Fruit fly (Drosophila melanogaster): ENCODE results near the gene Hs3st-B.
A peak's percentile ranks its signal among the peaks of the same experiment; 100 is the strongest.

Gene Hs3st-B

dm6 chrX:19289318-19289970, 41.0 kb downstream of the Hs3st-B start (continued):
- TF ChIP-seq CG3065 (GFP tag; optimal IDR thresholded peaks at IDR 0.05) (peak; percentile 45), Asciz (GFP tag; optimal IDR thresholded peaks at IDR 0.05) (peak; percentile 76), Scr (GFP tag; IDR thresholded peaks at IDR 0.05; ENCODE audit: partially characterized antibody) (no peak), grau (tag; optimal IDR thresholded peaks at IDR 0.05) (peak; percentile 95), sqz (GFP tag; optimal IDR thresholded peaks at IDR 0.05) (peak; percentile 81), CG11560 (tag; IDR thresholded peaks at IDR 0.05) (peak; percentile 63; the same call in 1 of the 3 replicates), gt (GFP tag; IDR thresholded peaks at IDR 0.05) (peak; percentile 75), CG12219 (GFP tag; optimal IDR thresholded peaks at IDR 0.05) (peak; percentile 91), CG4730 (GFP tag; IDR thresholded peaks at IDR 0.05) (peak; percentile 85), CG8290 (GFP tag; optimal IDR thresholded peaks at IDR 0.05) (peak; percentile 45), CG8290 (tag; optimal IDR thresholded peaks at IDR 0.05) (peak; percentile 22 to 96), CG4328 (GFP tag; optimal IDR thresholded peaks at IDR 0.05) (peak; percentile 77), ash1 (GFP tag; optimal IDR thresholded peaks at IDR 0.05) (peak; percentile 24), CG5953 (GFP tag; IDR thresholded peaks at IDR 0.05) (peak; percentile 93), CG1602 (GFP tag; optimal IDR thresholded peaks at IDR 0.05) (peak; percentile 82), lov (optimal IDR thresholded peaks at IDR 0.05) (no peak), lov (GFP tag; IDR thresholded peaks at IDR 0.05) (peak; percentile 92), lab (GFP tag; optimal IDR thresholded peaks at IDR 0.05) (peak; percentile 90), Oli (tag; optimal IDR thresholded peaks at IDR 0.05) (peak; percentile 89), twi (tag; optimal IDR thresholded peaks at IDR 0.05) (peak; percentile 67), rib (GFP tag; IDR thresholded peaks at IDR 0.05) (0 out of 2 replicates have a peak, but pooled peaks have one; percentile 25), Nf-YC (tag; optimal IDR thresholded peaks at IDR 0.05) (peak; percentile 79), en (GFP tag; optimal IDR thresholded peaks at IDR 0.05) (peak; percentile 75), da (GFP tag; optimal IDR thresholded peaks at IDR 0.05) (peak; percentile 34), btn (GFP tag; optimal IDR thresholded peaks at IDR 0.05) (peak; percentile 84), CG2202 (tag; optimal IDR thresholded peaks at IDR 0.05) (peak; percentile 71), CG17328 (GFP tag; IDR thresholded peaks at IDR 0.05) (peak; percentile 95), CG14667 (GFP tag; IDR thresholded peaks at IDR 0.05) (peak; percentile 89), Doc3 (GFP tag; IDR thresholded peaks at IDR 0.05; ENCODE audit: partially characterized antibody) (no peak), dan (GFP tag; IDR thresholded peaks at IDR 0.05) (peak; percentile 49), CG16813 (GFP tag; IDR thresholded peaks at IDR 0.05; ENCODE audit: partially characterized antibody) (no peak), cas (GFP tag; IDR thresholded peaks at IDR 0.05) (peak; percentile 54), Eip74EF (GFP tag; optimal IDR thresholded peaks at IDR 0.05) (peak in 1 of 2 experiments; percentile 86), sisA (GFP tag; IDR thresholded peaks at IDR 0.05) (peak; percentile 96), CG7963 (GFP tag; IDR thresholded peaks at IDR 0.05; ENCODE audit: partially characterized antibody) (no peak), Dip2 (GFP tag; IDR thresholded peaks at IDR 0.05) (no peak), Dip3 (GFP tag; optimal IDR thresholded peaks at IDR 0.05) (peak; percentile 79), MTF-1 (GFP tag; optimal IDR thresholded peaks at IDR 0.05; ENCODE audit: borderline replicate concordance) (peak; percentile 84), NK7.1 (GFP tag; optimal IDR thresholded peaks at IDR 0.05) (peak; percentile 61), hb (GFP tag; IDR thresholded peaks at IDR 0.05; ENCODE audit: partially characterized antibody) (no peak), nmo (GFP tag; optimal IDR thresholded peaks at IDR 0.05) (peak; percentile 88), Mrtf (GFP tag; IDR thresholded peaks at IDR 0.05) (peak; percentile 92), CG17359 (tag; optimal IDR thresholded peaks at IDR 0.05) (peak; percentile 94), CG17612 (GFP tag; IDR thresholded peaks at IDR 0.05) (peak; percentile 82), slou (GFP tag; optimal IDR thresholded peaks at IDR 0.05) (peak; percentile 70), Fer2 (tag; optimal IDR thresholded peaks at IDR 0.05) (peak; percentile 69), dm (GFP tag; optimal IDR thresholded peaks at IDR 0.05) (peak; percentile 62), CG7987 (GFP tag; optimal IDR thresholded peaks at IDR 0.05) (peak; percentile 75), Doc2 (GFP tag; IDR thresholded peaks at IDR 0.05) (peak; percentile 65; the same call in 1 of the 2 replicates), CG32767 (GFP tag; IDR thresholded peaks at IDR 0.05) (peak; percentile 77)
